Fruit fly (Drosophila melanogaster): ENCODE measurements around the gene Ythdc1.

DNA sequence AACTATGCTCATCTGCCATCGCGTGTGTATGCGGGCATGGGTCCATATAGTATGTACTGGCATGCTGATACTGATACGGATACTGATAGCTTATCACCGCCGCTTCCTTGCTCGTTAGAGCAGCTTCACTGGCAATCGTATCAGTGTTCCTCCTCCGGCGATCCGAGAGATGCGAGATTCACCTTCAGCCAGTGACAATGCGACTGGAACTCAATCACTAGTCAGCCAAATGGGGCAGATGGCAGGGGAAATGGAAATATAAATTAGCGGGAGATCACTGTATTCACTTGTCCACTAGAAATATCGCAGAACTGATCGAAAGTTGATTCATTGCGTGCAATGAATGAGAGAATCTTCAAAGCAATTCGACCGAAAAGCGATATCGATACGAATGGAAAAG lies 24.5 kb upstream of the Ythdc1 start:
- TF ChIP-seq psq (optimal IDR thresholded peaks at IDR 0.05) = no peak
- no peak for TF ChIP-seq Myc (optimal IDR thresholded peaks at IDR 0.05)
- TF ChIP-seq h (optimal IDR thresholded peaks at IDR 0.05) = no peak
- TF ChIP-seq Sin3A (optimal IDR thresholded peaks at IDR 0.05) = no peak
- no peak for TF ChIP-seq insv (optimal IDR thresholded peaks at IDR 0.05)

Measured in Kc167 (cell line).